Worm (Caenorhabditis elegans): Measurements from ENCODE around the gene ZK353.10.

ZK353.10 gene

DNA sequence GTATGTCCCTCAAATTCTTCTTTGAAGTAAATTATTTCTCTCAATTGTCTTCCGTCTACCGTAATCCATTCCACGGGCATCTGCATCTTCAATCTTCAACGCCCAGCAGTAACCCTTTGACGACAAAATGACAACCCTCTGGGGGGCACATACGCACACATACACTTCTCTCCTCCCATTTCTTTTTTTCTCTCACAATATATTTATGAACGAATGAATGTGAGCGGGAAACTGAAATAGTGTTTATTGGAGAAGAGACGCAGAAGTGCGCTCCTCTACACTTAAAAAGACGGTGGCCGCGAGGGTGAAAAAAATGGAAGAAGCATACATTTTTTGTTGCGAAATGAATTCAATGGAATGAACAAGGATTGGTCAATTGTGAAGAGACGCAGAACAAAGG is 17.8 kb upstream of the ZK353.10 start (continued):
- TF ChIP-seq lsy-27 (tag; optimal IDR thresholded peaks at IDR 0.05; ENCODE audit: borderline replicate concordance, insufficient read depth) (no peak), die-1 (tag; optimal IDR thresholded peaks at IDR 0.05) (no peak), nhr-90 (tag; optimal IDR thresholded peaks at IDR 0.05) (no peak), D2030.7 (GFP tag; IDR thresholded peaks at IDR 0.05) (no peak), bed-1 (GFP tag; IDR thresholded peaks at IDR 0.05) (no peak), Y56A3A.18 (GFP tag; IDR thresholded peaks at IDR 0.05) (0 out of 2 replicates have a peak, but pooled peaks have one; percentile 48), snpc-4 (GFP tag; optimal IDR thresholded peaks at IDR 0.05) (no peak), snpc-4 (tag; optimal IDR thresholded peaks at IDR 0.05) (peak in 3 of 4 experiments; percentile 2 to 52 (median 18)), rec-8 (tag; optimal IDR thresholded peaks at IDR 0.05) (no peak), nfyb-1 (GFP tag; IDR thresholded peaks at IDR 0.05) (0 out of 2 replicates have a peak, but pooled peaks have one; percentile 43), hsf-1 (GFP tag; IDR thresholded peaks at IDR 0.05) (no peak), ztf-6 (GFP tag; IDR thresholded peaks at IDR 0.05) (no peak), attf-6 (GFP tag; IDR thresholded peaks at IDR 0.05) (no peak), F22D6.2 (tag; optimal IDR thresholded peaks at IDR 0.05) (no peak), rcor-1 (GFP tag; IDR thresholded peaks at IDR 0.05) (no peak), snpc-1.1 (tag; optimal IDR thresholded peaks at IDR 0.05; ENCODE audit: insufficient read depth) (no peak), xnd-1 (tag; optimal IDR thresholded peaks at IDR 0.05) (no peak), egl-18 (GFP tag; IDR thresholded peaks at IDR 0.05) (no peak), F55B11.4 (tag; optimal IDR thresholded peaks at IDR 0.05; ENCODE audit: borderline replicate concordance, insufficient read depth) (no peak), ZK185.1 (tag; optimal IDR thresholded peaks at IDR 0.05; ENCODE audit: poor library complexity, severe bottlenecking) (no peak), him-1 (tag; optimal IDR thresholded peaks at IDR 0.05) (peak; percentile 6), aptf-2 (GFP tag; conservative IDR thresholded peaks at IDR 0.05) (no peak), B0261.1 (tag; optimal IDR thresholded peaks at IDR 0.05) (no peak), B0019.2 (GFP tag; conservative IDR thresholded peaks at IDR 0.05) (no peak), ceh-27 (GFP tag; optimal IDR thresholded peaks at IDR 0.05) (peak; percentile 35), lin-40 (tag; optimal IDR thresholded peaks at IDR 0.05) (peak; percentile 41), F52B5.7 (tag; optimal IDR thresholded peaks at IDR 0.05) (no peak), nfya-2 (GFP tag; IDR thresholded peaks at IDR 0.05) (no peak), F37B4.10 (GFP tag; IDR thresholded peaks at IDR 0.05) (no peak), atf-7 (tag; optimal IDR thresholded peaks at IDR 0.05) (no peak), ceh-100 (GFP tag; IDR thresholded peaks at IDR 0.05) (no peak), F10E7.11 (tag; optimal IDR thresholded peaks at IDR 0.05) (no peak), sptf-2 (GFP tag; optimal IDR thresholded peaks at IDR 0.05) (no peak), mel-28 (tag; optimal IDR thresholded peaks at IDR 0.05; ENCODE audit: borderline replicate concordance) (no peak), sdz-38 (tag; optimal IDR thresholded peaks at IDR 0.05) (no peak), ztf-3 (GFP tag; optimal IDR thresholded peaks at IDR 0.05) (no peak), F57C9.4 (tag; optimal IDR thresholded peaks at IDR 0.05) (no peak), ets-4 (GFP tag; optimal IDR thresholded peaks at IDR 0.05) (no peak), hrde-1 (tag; optimal IDR thresholded peaks at IDR 0.05; ENCODE audit: borderline replicate concordance) (no peak), lin-26 (GFP tag; IDR thresholded peaks at IDR 0.05) (no peak), ztf-18 (tag; optimal IDR thresholded peaks at IDR 0.05) (peak; percentile 62), mxl-1 (tag; optimal IDR thresholded peaks at IDR 0.05) (no peak), cebp-2 (GFP tag; IDR thresholded peaks at IDR 0.05) (no peak), ama-1 (optimal IDR thresholded peaks at IDR 0.05) (no peak), ama-1 (GFP tag; optimal IDR thresholded peaks at IDR 0.05) (no peak), T07F8.4 (tag; optimal IDR thresholded peaks at IDR 0.05) (no peak), Y53G8AR.9 (GFP tag; conservative IDR thresholded peaks at IDR 0.05) (no peak), hmg-1.2 (GFP tag; IDR thresholded peaks at IDR 0.05) (peak; percentile 78), madf-3 (GFP tag; IDR thresholded peaks at IDR 0.05) (no peak)

Data from whole organism, young adult.